Fruit fly (Drosophila melanogaster) whole organism, embryonic: ENCODE measurements around the gene CatB.

Experiments used
- Ada2b ChIP-seq: fragments of 200-800 bp; sonication (Bioruptor generic); IDR thresholded peaks from 2 replicates; pipeline ENCODE4 v1.3.6; 2022; ENCODE audit warnings: missing biosample characterization, missing genetic modification characterization
- Bdp1 ChIP-seq: fragments of 200-800 bp; sonication (Bioruptor generic); optimal IDR thresholded peaks from 3 replicates; lab custom pipeline; 2016; ENCODE audit warnings: missing biosample characterization, missing genetic modification characterization
- BtbVII ChIP-seq: fragments of 200-800 bp; sonication (Bioruptor generic); optimal IDR thresholded peaks from 3 replicates; lab custom pipeline; 2017; ENCODE audit warnings: missing biosample characterization, mild to moderate bottlenecking, missing genetic modification characterization
- CG11560 ChIP-seq: fragments of 200-800 bp; sonication (Bioruptor generic); IDR thresholded peaks from 3 replicates; pipeline ENCODE4 v1.3.6; 2022; ENCODE audit warnings: missing biosample characterization, missing genetic modification characterization
- CG12769 ChIP-seq: fragments of 200-800 bp; sonication (Bioruptor generic); optimal IDR thresholded peaks from 2 replicates; lab custom pipeline; 2019; ENCODE audit warnings: missing biosample characterization, mild to moderate bottlenecking, missing genetic modification characterization, moderate library complexity
- CG13894 ChIP-seq: fragments of 200-800 bp; sonication (Bioruptor generic); optimal IDR thresholded peaks from 3 replicates; lab custom pipeline; 2018; ENCODE audit warnings: missing biosample characterization, mild to moderate bottlenecking, missing genetic modification characterization, moderate library complexity
- CG1603 ChIP-seq: fragments of 200-800 bp; sonication (Bioruptor generic); optimal IDR thresholded peaks from 2 replicates; lab custom pipeline; 2019; ENCODE audit warnings: missing biosample characterization, mild to moderate bottlenecking, missing genetic modification characterization, moderate library complexity
- CG17359 ChIP-seq: fragments of 200-800 bp; sonication (Bioruptor generic); optimal IDR thresholded peaks from 3 replicates; lab custom pipeline; 2018; ENCODE audit warnings: missing biosample characterization, mild to moderate bottlenecking, missing genetic modification characterization, moderate library complexity
- CG18011 ChIP-seq: fragments of 200-800 bp; sonication (Bioruptor generic); optimal IDR thresholded peaks from 2 replicates; lab custom pipeline; 2017; ENCODE audit warnings: missing biosample characterization, missing genetic modification characterization, mild to moderate bottlenecking, moderate library complexity, missing genotype
- CG2199 ChIP-seq: fragments of 200-800 bp; sonication (Bioruptor generic); IDR thresholded peaks from 3 replicates; pipeline ENCODE4 v1.3.6; 2022; ENCODE audit warnings: missing biosample characterization, missing genetic modification characterization
- CG2875 ChIP-seq: fragments of 200-800 bp; sonication (Bioruptor generic); optimal IDR thresholded peaks from 2 replicates; lab custom pipeline; 2017; ENCODE audit warnings: missing biosample characterization, mild to moderate bottlenecking, missing genetic modification characterization, missing genetic modification reagents
- CG43689 ChIP-seq: fragments of 200-800 bp; sonication (Bioruptor generic); IDR thresholded peaks from 2 replicates; pipeline ENCODE4 v1.3.6; 2022; ENCODE audit warnings: missing biosample characterization, missing genetic modification characterization
- CG6765 ChIP-seq: fragments of 200-800 bp; sonication (Bioruptor generic); optimal IDR thresholded peaks from 3 replicates; lab custom pipeline; 2017; ENCODE audit warnings: missing biosample characterization, mild to moderate bottlenecking, missing genetic modification characterization
- CG7786 ChIP-seq: fragments of 200-800 bp; sonication (Bioruptor generic); optimal IDR thresholded peaks from 2 replicates; lab custom pipeline; 2016; ENCODE audit warnings: missing biosample characterization, missing genetic modification characterization
- Eip74EF ChIP-seq, 2 experiments: fragments of 200-800 bp in 1 of 2; fragments of >200 bp in 1 of 2; sonication (Bioruptor generic) in 1 of 2; optimal IDR thresholded peaks; 2 replicates each; lab custom pipeline; 2017 to 2019; ENCODE audit warnings: missing biosample characterization in 2 of 2, missing genetic modification characterization in 2 of 2, mild to moderate bottlenecking in 1 of 2, moderate library complexity in 1 of 2
- HHEX ChIP-seq: fragments of 200-800 bp; sonication (Bioruptor generic); optimal IDR thresholded peaks from 3 replicates; lab custom pipeline; 2017; ENCODE audit warnings: missing biosample characterization, mild to moderate bottlenecking, missing genetic modification characterization, missing genetic modification reagents
- Hsf ChIP-seq: fragments of 200-800 bp; sonication (Bioruptor generic); optimal IDR thresholded peaks from 3 replicates; lab custom pipeline; 2016; ENCODE audit warnings: missing biosample characterization, missing genetic modification characterization
- Max ChIP-seq: fragments of 200-800 bp; sonication (Bioruptor generic); optimal IDR thresholded peaks from 2 replicates; lab custom pipeline; 2016; ENCODE audit warnings: missing biosample characterization, mild to moderate bottlenecking, missing genetic modification characterization
- Med ChIP-seq: fragments of 200-800 bp; sonication (Bioruptor generic); peaks from one replicate; lab custom pipeline; 2016; ENCODE audit warnings: missing biosample characterization, missing genetic modification characterization, mild to moderate bottlenecking, inconsistent platforms, moderate library complexity
- Myb ChIP-seq: fragments of 200-800 bp; sonication (Bioruptor generic); optimal IDR thresholded peaks from 2 replicates; lab custom pipeline; 2016; ENCODE audit warnings: missing biosample characterization, missing genetic modification characterization
- Pdp1 ChIP-seq, 2 experiments: fragments of 200-800 bp; sonication (Bioruptor generic); optimal IDR thresholded peaks; 3 replicates each; lab custom pipeline; 2016; ENCODE audit warnings: missing biosample characterization in 2 of 2, missing genetic modification characterization in 2 of 2, mild to moderate bottlenecking in 1 of 2, moderate library complexity in 1 of 2
- Side ChIP-seq: fragments of 200-800 bp; sonication (Bioruptor generic); optimal IDR thresholded peaks from 2 replicates; lab custom pipeline; 2016; ENCODE audit warnings: missing biosample characterization, missing genetic modification characterization
- aop ChIP-seq: fragments of 200-800 bp; sonication (Bioruptor generic); IDR thresholded peaks from 2 replicates; pipeline ENCODE4 v1.3.6; 2022; ENCODE audit warnings: missing biosample characterization, missing genetic modification characterization
- chinmo ChIP-seq: fragments of 200-800 bp; sonication (Bioruptor generic); IDR thresholded peaks from 4 replicates; pipeline ENCODE4 v1.3.6; 2022; ENCODE audit warnings: missing biosample characterization, missing genetic modification characterization; ENCODE audit not compliant: partially characterized antibody
- ci ChIP-seq: fragments of 200-800 bp; sonication (Bioruptor generic); IDR thresholded peaks from 3 replicates; pipeline ENCODE4 v1.3.6; 2022; ENCODE audit warnings: missing biosample characterization, missing genetic modification characterization
- corto ChIP-seq: fragments of 200-800 bp; sonication (Bioruptor generic); optimal IDR thresholded peaks from 2 replicates; lab custom pipeline; 2016; ENCODE audit warnings: missing biosample characterization, mild to moderate bottlenecking, missing genetic modification characterization, moderate library complexity
- disco-r ChIP-seq: fragments of 200-800 bp; sonication (Bioruptor generic); optimal IDR thresholded peaks from 2 replicates; lab custom pipeline; 2016; ENCODE audit warnings: missing biosample characterization, missing genetic modification characterization
- ewg ChIP-seq: fragments of 200-800 bp; sonication (Bioruptor generic); optimal IDR thresholded peaks from 3 replicates; lab custom pipeline; 2017; ENCODE audit warnings: mild to moderate bottlenecking, missing biosample characterization, missing genetic modification reagents, missing genetic modification characterization
- fd3F ChIP-seq: fragments of 200-800 bp; sonication (Bioruptor generic); optimal IDR thresholded peaks from 2 replicates; lab custom pipeline; 2018; ENCODE audit warnings: missing biosample characterization, mild to moderate bottlenecking, missing genetic modification characterization, moderate library complexity
- gro ChIP-seq: fragments of 200-800 bp; sonication (Bioruptor generic); optimal IDR thresholded peaks from 2 replicates; lab custom pipeline; 2016; ENCODE audit warnings: missing biosample characterization, missing genetic modification characterization
- mirr ChIP-seq: fragments of 200-800 bp; sonication (Bioruptor generic); optimal IDR thresholded peaks from 3 replicates; lab custom pipeline; 2018; ENCODE audit warnings: missing biosample characterization, mild to moderate bottlenecking, missing genetic modification characterization
- otp ChIP-seq: fragments of 200-800 bp; sonication (Bioruptor generic); IDR thresholded peaks from 3 replicates; pipeline ENCODE4, ENCODE4 v1.3.6; 2022; ENCODE audit warnings: missing biosample characterization, missing genetic modification characterization
- run ChIP-seq: fragments of 200-800 bp; sonication (Bioruptor generic); optimal IDR thresholded peaks from 3 replicates; lab custom pipeline; 2018; ENCODE audit warnings: missing biosample characterization, mild to moderate bottlenecking, missing genetic modification characterization
- sd ChIP-seq: fragments of 200-800 bp; sonication (Bioruptor generic); optimal IDR thresholded peaks from 3 replicates; lab custom pipeline; 2018; ENCODE audit warnings: missing biosample characterization, mild to moderate bottlenecking, missing genetic modification characterization, moderate library complexity
- sr ChIP-seq: fragments of 200-800 bp; sonication (Bioruptor generic); IDR thresholded peaks from 3 replicates; pipeline ENCODE4 v1.3.6; 2022; ENCODE audit warnings: missing biosample characterization, missing genetic modification characterization
- sug ChIP-seq: fragments of 200-800 bp; optimal IDR thresholded peaks from 2 replicates; lab custom pipeline; 2019; ENCODE audit warnings: missing biosample characterization, mild to moderate bottlenecking, missing genetic modification characterization, moderate library complexity
- tll ChIP-seq, 2 experiments: fragments of 200-800 bp in 1 of 2; fragments of >200 bp in 1 of 2; sonication (Bioruptor generic) in 1 of 2; optimal IDR thresholded peaks; 2 replicates each; lab custom pipeline; 2017 to 2019; ENCODE audit warnings: missing biosample characterization in 2 of 2, missing genetic modification characterization in 2 of 2, mild to moderate bottlenecking in 1 of 2, moderate library complexity in 1 of 2
- twi ChIP-seq: fragments of 200-800 bp; optimal IDR thresholded peaks from 2 replicates; lab custom pipeline; 2019; ENCODE audit warnings: missing biosample characterization, mild to moderate bottlenecking, missing genetic modification characterization, moderate library complexity

The CatB gene

DNA sequence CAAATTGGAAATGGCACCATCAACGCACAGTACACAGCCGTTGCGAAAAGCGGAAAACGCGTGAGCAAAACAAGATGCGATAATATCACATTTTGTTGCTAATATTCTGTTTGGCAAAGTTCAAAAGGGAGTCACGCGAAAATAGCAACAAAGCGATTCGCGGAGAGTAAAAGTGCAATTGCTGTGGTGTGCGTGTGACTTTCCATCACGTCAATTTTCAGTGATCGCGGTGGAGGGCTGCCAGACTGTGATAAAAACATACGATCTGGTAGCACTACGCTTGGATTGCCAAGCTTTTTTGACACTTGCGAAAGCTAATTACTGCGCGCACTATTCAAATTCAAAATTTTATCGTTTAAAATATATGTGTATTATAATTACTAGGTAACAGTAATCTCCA lies 4.0 kb downstream of the CatB start, which contains the start of gene Hnf4 (continued):
- TF ChIP-seq CG17359 (tag; lab: Kevin White, UChicago) (no peak), CG18011 (GFP tag; lab: Kevin White, UChicago) (peak; percentile 77), mirr (GFP tag; lab: Kevin White, UChicago) (no peak), CG2875 (GFP tag; lab: Kevin White, UChicago) (no peak), CG1603 (peak; percentile 40), otp (no peak), CG2199 (GFP tag; lab: Robert Waterston, UW) (no peak), Bdp1 (no peak), HHEX (GFP tag; lab: Kevin White, UChicago) (no peak), corto (no peak), sug (tag; lab: Kevin White, UChicago) (peak; percentile 28), Side (GFP tag; lab: Kevin White, UChicago) (no peak)

DNA sequence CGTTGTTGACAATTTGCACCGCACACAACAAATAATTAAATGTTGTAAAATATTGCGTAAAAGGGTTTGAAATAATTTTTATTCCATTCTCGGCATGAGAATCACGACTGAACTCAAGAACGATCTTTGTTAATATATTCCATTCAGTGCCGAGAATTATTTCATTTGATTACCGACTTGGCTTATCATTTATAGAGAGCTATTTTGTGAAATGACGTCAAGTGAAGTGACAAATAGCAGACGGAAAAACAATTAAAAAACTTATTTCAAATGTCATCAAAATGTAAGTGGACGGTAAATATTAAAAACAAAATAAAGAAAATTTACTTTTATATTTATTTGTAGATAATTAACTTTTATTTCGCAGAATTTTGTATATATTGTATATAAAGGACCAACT lies 9.1 kb downstream of the CatB start:
- TF ChIP-seq Max (GFP tag; lab: Kevin White, UChicago) (no peak), Pdp1 (GFP tag; optimal IDR thresholded peaks at IDR 0.05; lab: Kevin White, UChicago) (peak in 1 of 2 experiments; percentile 23)

DNA sequence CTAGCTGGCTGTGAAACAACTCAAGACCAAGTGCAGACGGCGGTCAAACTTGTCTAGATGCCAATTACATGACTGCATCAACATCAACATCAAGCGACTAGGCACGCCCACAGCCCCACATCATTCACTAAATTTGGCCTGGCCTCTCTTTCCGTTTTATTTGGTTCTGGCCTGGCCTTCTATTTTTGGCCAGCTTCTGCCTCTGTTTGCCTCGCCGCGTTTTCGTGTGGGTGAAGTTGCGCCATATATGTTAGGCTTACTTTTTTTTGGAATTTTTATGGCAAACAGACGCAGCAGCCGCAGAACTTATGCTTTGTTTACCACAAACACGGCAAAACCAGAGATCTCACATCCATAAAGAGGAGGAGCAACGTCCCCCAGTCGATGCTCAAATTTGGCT lies 10.1 kb downstream of the CatB start:
- TF ChIP-seq sr (GFP tag; lab: Robert Waterston, UW) (peak; percentile 95), disco-r (GFP tag; lab: Kevin White, UChicago) (no peak), gro (GFP tag; lab: Kevin White, UChicago) (no peak), Ada2b (no peak), ci (GFP tag; lab: Robert Waterston, UW) (peak; percentile 48; the same call in 1 of the 3 replicates), fd3F (GFP tag; lab: Kevin White, UChicago) (no peak), CG7786 (GFP tag; lab: Kevin White, UChicago) (no peak), chinmo (GFP tag; lab: Robert Waterston, UW) (0 out of 4 replicates have a peak, but pooled peaks have one; percentile 68), tll (GFP tag; optimal IDR thresholded peaks at IDR 0.05; lab: Kevin White, UChicago) (no peak), CG12769 (tag; lab: Kevin White, UChicago) (peak; percentile 43), Med (GFP tag; lab: Kevin White, UChicago) (peak; percentile 59), CG11560 (tag; lab: Robert Waterston, UW) (no peak), ewg (GFP tag; lab: Kevin White, UChicago) (no peak), aop (0 out of 2 replicates have a peak, but pooled peaks have one; percentile 15), Myb (GFP tag; lab: Kevin White, UChicago) (no peak), twi (tag; lab: Kevin White, UChicago) (peak; percentile 30), CG13894 (peak; percentile 37), Eip74EF (GFP tag; optimal IDR thresholded peaks at IDR 0.05; lab: Kevin White, UChicago) (peak in 1 of 2 experiments; percentile 6), BtbVII (GFP tag; lab: Kevin White, UChicago) (no peak), run (tag; lab: Kevin White, UChicago) (peak; percentile 44), CG6765 (GFP tag; lab: Kevin White, UChicago) (peak; percentile 21), Hsf (no peak), sd (peak; percentile 92), CG43689 (GFP tag; lab: Robert Waterston, UW) (no peak)
